Worm (Caenorhabditis elegans): ENCODE results near the gene mlc-6.

mlc-6 gene

ce11 chrX:14267170-14267569, 20.8 kb upstream of the mlc-6 start:
- TF ChIP-seq lin-35 (GFP tag; optimal IDR thresholded peaks at IDR 0.05) (no peak), mef-2 (tag; optimal IDR thresholded peaks at IDR 0.05) (no peak), lin-13 (GFP tag; optimal IDR thresholded peaks at IDR 0.05) (no peak), nhr-11 (tag; optimal IDR thresholded peaks at IDR 0.05) (no peak), xbp-1 (tag; optimal IDR thresholded peaks at IDR 0.05) (no peak), C04F5.9 (tag; optimal IDR thresholded peaks at IDR 0.05) (no peak), nhr-28 (tag; optimal IDR thresholded peaks at IDR 0.05) (no peak), ets-5 (GFP tag; IDR thresholded peaks at IDR 0.05) (no peak), zip-4 (GFP tag; optimal IDR thresholded peaks at IDR 0.05) (no peak)

DNA sequence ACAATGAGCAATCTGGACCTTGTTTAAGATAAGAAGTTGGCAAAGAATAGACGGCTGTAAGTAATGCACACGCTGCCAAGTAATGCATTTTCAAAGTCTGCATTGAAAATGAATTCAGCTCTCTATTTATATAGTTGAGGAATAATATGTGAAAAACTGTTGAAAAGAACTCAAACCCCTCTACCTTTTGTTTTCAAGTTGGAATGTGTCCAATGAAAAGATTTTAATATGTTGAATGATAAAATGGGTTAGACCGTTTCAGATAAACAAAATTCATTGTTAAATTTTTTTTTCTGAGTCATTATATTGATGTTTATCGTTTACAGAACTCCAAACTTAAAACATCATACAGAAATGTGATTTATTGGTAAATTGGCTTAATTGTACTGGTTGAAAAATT, 17.1 kb upstream of the mlc-6 start, which contains the start of gene E02H4.8:
Gene E02H4.8 (minus strand): TSS at position 101 of the 400 bp plus-strand sequence.
- TF ChIP-seq mdl-1 (tag; optimal IDR thresholded peaks at IDR 0.05) (no peak), ceh-88 (GFP tag; IDR thresholded peaks at IDR 0.05) (no peak), hlh-17 (GFP tag; optimal IDR thresholded peaks at IDR 0.05; ENCODE audit: borderline replicate concordance) (no peak), ztf-11 (tag; optimal IDR thresholded peaks at IDR 0.05) (no peak), nhr-90 (tag; optimal IDR thresholded peaks at IDR 0.05; ENCODE audit: poor library complexity) (no peak), nhr-77 (tag; optimal IDR thresholded peaks at IDR 0.05) (no peak), unc-62 (GFP tag; optimal IDR thresholded peaks at IDR 0.05) (no peak), lsy-2 (tag; optimal IDR thresholded peaks at IDR 0.05) (no peak), nhr-20 (tag; optimal IDR thresholded peaks at IDR 0.05) (no peak)

ce11 chrX:14257661-14258060, 11.2 kb upstream of the mlc-6 start, which contains the start of gene E02H4.4:
Gene E02H4.4 (plus strand): TSS chrX:14257961.
- TF ChIP-seq C34B4.2 (tag; optimal IDR thresholded peaks at IDR 0.05), result no peak
- no peak for TF ChIP-seq isw-1 (GFP tag; IDR thresholded peaks at IDR 0.05)
- TF ChIP-seq mdl-1 (tag; optimal IDR thresholded peaks at IDR 0.05), result no peak
- no peak for TF ChIP-seq mab-9 (GFP tag; IDR thresholded peaks at IDR 0.05)

- TF ChIP-seq efl-1 (optimal IDR thresholded peaks at IDR 0.05) (no peak), efl-1 (GFP tag; optimal IDR thresholded peaks at IDR 0.05 in 1 of 2) (peak in 1 of 2 experiments; percentile 68), sup-37 (GFP tag; optimal IDR thresholded peaks at IDR 0.05) (no peak), elt-2 (tag; optimal IDR thresholded peaks at IDR 0.05) (peak; percentile 43)
These were observed 9.6 kb upstream of the mlc-6 start, which contains the start of gene E02H4.7 for ce11 chrX:14255973-14256372. Gene E02H4.7 (plus strand): TSS chrX:14256273.

DNA sequence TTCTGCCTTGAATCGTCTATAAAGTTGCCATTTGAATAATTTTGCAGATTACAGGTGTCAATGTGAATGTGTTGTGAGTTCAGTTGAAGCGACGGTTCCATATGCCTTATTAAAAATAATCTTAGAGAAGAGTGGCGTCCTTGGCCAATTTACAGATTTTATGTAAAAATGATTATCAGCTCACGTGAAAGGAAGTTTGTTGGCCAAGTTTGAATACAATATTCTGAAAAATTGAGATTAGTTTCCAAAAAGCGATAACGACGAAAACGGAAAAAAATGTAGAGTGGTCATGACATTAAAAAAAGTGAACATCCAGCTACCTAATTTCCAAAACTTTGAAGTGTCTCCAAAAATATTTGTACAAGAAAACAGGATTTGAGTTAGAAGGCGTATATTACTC, 8.6 kb upstream of the mlc-6 start, which contains the start of gene E02H4.5:
Gene E02H4.5 (minus strand): TSS at position 101 of the 400 bp plus-strand sequence.
- TF ChIP-seq nhr-71 (tag; optimal IDR thresholded peaks at IDR 0.05), result no peak
- no peak for TF ChIP-seq unc-86 (tag; optimal IDR thresholded peaks at IDR 0.05)
- no peak for TF ChIP-seq sox-4 (tag; optimal IDR thresholded peaks at IDR 0.05)
- no peak for TF ChIP-seq nhr-237 (tag; optimal IDR thresholded peaks at IDR 0.05)
- no peak for TF ChIP-seq ceh-90 (tag; optimal IDR thresholded peaks at IDR 0.05)
- TF ChIP-seq hlh-17 (GFP tag; optimal IDR thresholded peaks at IDR 0.05; ENCODE audit: borderline replicate concordance), result no peak
- TF ChIP-seq grh-1 (GFP tag; IDR thresholded peaks at IDR 0.05), result no peak
- no peak for TF ChIP-seq sup-37 (GFP tag; optimal IDR thresholded peaks at IDR 0.05)
- TF ChIP-seq ztf-4 (tag; optimal IDR thresholded peaks at IDR 0.05), result no peak

DNA sequence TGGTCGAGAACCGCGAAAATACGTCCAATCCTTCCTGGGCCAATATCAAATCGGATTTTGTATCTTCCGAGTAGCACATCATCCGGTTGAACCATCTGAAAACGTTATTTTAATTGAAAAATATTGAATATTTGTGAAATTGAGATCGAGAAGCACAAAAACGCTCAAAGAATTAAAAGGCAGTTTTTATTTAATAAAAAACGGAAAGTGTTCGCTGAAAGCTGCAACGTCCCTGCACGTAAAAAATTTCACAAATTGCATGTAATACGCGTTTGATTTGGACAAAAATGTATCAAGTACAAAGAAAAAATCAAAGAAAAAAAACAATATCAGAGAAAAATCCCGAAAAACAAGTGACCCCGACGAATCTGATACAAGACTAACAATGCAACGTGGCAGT, 5.6 kb upstream of the mlc-6 start, which contains the start of gene E02H4.6:
Gene E02H4.6 (minus strand): TSS at position 101 of the 400 bp plus-strand sequence.
- no peak for TF ChIP-seq lin-39 (tag; optimal IDR thresholded peaks at IDR 0.05)
- TF ChIP-seq xbp-1 (tag; optimal IDR thresholded peaks at IDR 0.05), result no peak
- TF ChIP-seq efl-3 (GFP tag; optimal IDR thresholded peaks at IDR 0.05), result no peak
- TF ChIP-seq swsn-7 (tag; optimal IDR thresholded peaks at IDR 0.05), result no peak
- no peak for TF ChIP-seq egl-13 (tag; optimal IDR thresholded peaks at IDR 0.05)
- no peak for TF ChIP-seq C34B4.2 (tag; optimal IDR thresholded peaks at IDR 0.05)
- no peak for TF ChIP-seq nhr-19 (GFP tag; conservative IDR thresholded peaks at IDR 0.05)
- TF ChIP-seq unc-130 (tag; optimal IDR thresholded peaks at IDR 0.05), result no peak
- TF ChIP-seq hpl-2 (GFP tag; optimal IDR thresholded peaks at IDR 0.05), result no peak
- no peak for TF ChIP-seq ces-1 (GFP tag; optimal IDR thresholded peaks at IDR 0.05)
- no peak for TF ChIP-seq nhr-77 (tag; optimal IDR thresholded peaks at IDR 0.05)
